Fruit fly (Drosophila melanogaster) whole organism, embryonic: ENCODE measurements around the gene CG5510.
A peak's percentile ranks its signal among the peaks of the same experiment; 100 is the strongest.

Source experiments
- ATbp ChIP-seq: fragments of 200-800 bp; sonication (Bioruptor generic); optimal IDR thresholded peaks from 2 replicates; lab custom pipeline; 2017; ENCODE audit warnings: missing biosample characterization, mild to moderate bottlenecking, missing genetic modification characterization, missing genetic modification reagents
- Blimp-1 ChIP-seq: fragments of 200-800 bp; sonication (Bioruptor generic); optimal IDR thresholded peaks from 3 replicates; lab custom pipeline; 2018; ENCODE audit warnings: missing biosample characterization, missing genetic modification characterization, mild to moderate bottlenecking, moderate library complexity, missing genetic modification reagents
- CG10366 ChIP-seq: fragments of 200-800 bp; sonication (Bioruptor generic); IDR thresholded peaks from 2 replicates; pipeline ENCODE4 v1.3.6; 2022; ENCODE audit warnings: missing biosample characterization, missing genetic modification characterization
- CG10979 ChIP-seq: fragments of 200-800 bp; sonication (Bioruptor generic); optimal IDR thresholded peaks from 2 replicates; lab custom pipeline; 2018; ENCODE audit warnings: missing biosample characterization, mild to moderate bottlenecking, missing genetic modification characterization, moderate library complexity
- CG11696 ChIP-seq: fragments of 200-800 bp; sonication (Bioruptor generic); IDR thresholded peaks from 2 replicates; pipeline ENCODE4 v1.3.6; 2022; ENCODE audit warnings: missing biosample characterization, missing genetic modification characterization
- CG12391 ChIP-seq: fragments of 200-800 bp; sonication (Bioruptor generic); optimal IDR thresholded peaks from 3 replicates; lab custom pipeline; 2018; ENCODE audit warnings: missing biosample characterization, mild to moderate bottlenecking, missing genetic modification characterization, moderate library complexity
- CG15269 ChIP-seq: fragments of 200-800 bp; sonication (Bioruptor generic); optimal IDR thresholded peaks from 2 replicates; lab custom pipeline; 2018; ENCODE audit warnings: missing biosample characterization, mild to moderate bottlenecking, missing genetic modification characterization, moderate library complexity
- CG1602 ChIP-seq: fragments of 200-800 bp; sonication (Bioruptor generic); optimal IDR thresholded peaks from 3 replicates; lab custom pipeline; 2016; ENCODE audit warnings: missing biosample characterization, missing genetic modification characterization
- CG1603 ChIP-seq: fragments of 200-800 bp; sonication (Bioruptor generic); optimal IDR thresholded peaks from 2 replicates; lab custom pipeline; 2019; ENCODE audit warnings: missing biosample characterization, mild to moderate bottlenecking, missing genetic modification characterization, moderate library complexity
- CG17385 ChIP-seq: fragments of 200-800 bp; sonication (Bioruptor generic); optimal IDR thresholded peaks from 3 replicates; lab custom pipeline; 2018; ENCODE audit warnings: missing biosample characterization, mild to moderate bottlenecking, missing genetic modification characterization
- CG17802 ChIP-seq: fragments of 200-800 bp; sonication (Bioruptor generic); optimal IDR thresholded peaks from 2 replicates; lab custom pipeline; 2018; ENCODE audit warnings: missing biosample characterization, mild to moderate bottlenecking, missing genetic modification characterization, moderate library complexity
- CG18262 ChIP-seq: fragments of 200-800 bp; optimal IDR thresholded peaks from 3 replicates; lab custom pipeline; 2019; ENCODE audit warnings: missing biosample characterization, mild to moderate bottlenecking, missing genetic modification characterization, moderate library complexity
- CG2678 ChIP-seq: fragments of 200-800 bp; sonication (Bioruptor generic); optimal IDR thresholded peaks from 3 replicates; lab custom pipeline; 2019; ENCODE audit warnings: missing biosample characterization, mild to moderate bottlenecking, missing genetic modification characterization, moderate library complexity
- CG2712 ChIP-seq: fragments of 200-800 bp; optimal IDR thresholded peaks from 3 replicates; lab custom pipeline; 2019; ENCODE audit warnings: missing biosample characterization, mild to moderate bottlenecking, missing genetic modification characterization, moderate library complexity
- CG30403 ChIP-seq: fragments of 200-800 bp; sonication (Bioruptor generic); optimal IDR thresholded peaks from 3 replicates; lab custom pipeline; 2016; ENCODE audit warnings: missing biosample characterization, missing genetic modification characterization
- CG31365 ChIP-seq: fragments of 200-800 bp; sonication (Bioruptor generic); optimal IDR thresholded peaks from 2 replicates; lab custom pipeline; 2018; ENCODE audit warnings: missing biosample characterization, mild to moderate bottlenecking, missing genetic modification characterization
- CG3407 ChIP-seq: fragments of 200-800 bp; sonication (Bioruptor generic); optimal IDR thresholded peaks from 2 replicates; lab custom pipeline; 2018; ENCODE audit warnings: missing biosample characterization, mild to moderate bottlenecking, missing genetic modification characterization
- CG4424 ChIP-seq: fragments of 200-800 bp; sonication (Bioruptor generic); optimal IDR thresholded peaks from 3 replicates; lab custom pipeline; 2016; ENCODE audit warnings: missing biosample characterization, missing genetic modification characterization
- CG4820 ChIP-seq: fragments of 200-800 bp; sonication (Bioruptor generic); optimal IDR thresholded peaks from 3 replicates; lab custom pipeline; 2016; ENCODE audit warnings: missing biosample characterization, missing genetic modification characterization
- CG8765 ChIP-seq: fragments of 200-800 bp; sonication (Bioruptor generic); IDR thresholded peaks from 2 replicates; pipeline ENCODE4 v1.3.6; 2022; ENCODE audit warnings: missing biosample characterization, missing genetic modification characterization
- CG9609 ChIP-seq: fragments of 200-800 bp; sonication (Bioruptor generic); optimal IDR thresholded peaks from 3 replicates; lab custom pipeline; 2016; ENCODE audit warnings: missing biosample characterization, missing genetic modification characterization
- Dad ChIP-seq: fragments of 200-800 bp; sonication (Bioruptor generic); optimal IDR thresholded peaks from 3 replicates; lab custom pipeline; 2016; ENCODE audit warnings: missing biosample characterization, missing genetic modification characterization
- Drgx ChIP-seq: fragments of 200-800 bp; sonication (Bioruptor generic); IDR thresholded peaks from 2 replicates; pipeline ENCODE4 v1.3.6; 2022; ENCODE audit warnings: missing biosample characterization, missing genetic modification characterization
- Fer2 ChIP-seq: fragments of 200-800 bp; sonication (Bioruptor generic); optimal IDR thresholded peaks from 2 replicates; lab custom pipeline; 2018; ENCODE audit warnings: missing biosample characterization, mild to moderate bottlenecking, missing genetic modification characterization, moderate library complexity
- H15 ChIP-seq: fragments of 200-800 bp; sonication (Bioruptor generic); IDR thresholded peaks from 3 replicates; pipeline ENCODE4 v1.3.6; 2022; ENCODE audit warnings: missing biosample characterization, missing genetic modification characterization
- Pdp1 ChIP-seq, 2 experiments: fragments of 200-800 bp; sonication (Bioruptor generic); optimal IDR thresholded peaks; 3 replicates each; lab custom pipeline; 2016; ENCODE audit warnings: missing biosample characterization in 2 of 2, missing genetic modification characterization in 2 of 2, mild to moderate bottlenecking in 1 of 2, moderate library complexity in 1 of 2
- Ptx1 ChIP-seq: fragments of 200-800 bp; sonication (Bioruptor generic); IDR thresholded peaks from 2 replicates; pipeline ENCODE4 v1.3.6; 2022; ENCODE audit warnings: missing biosample characterization, missing genetic modification characterization
- Rx ChIP-seq: fragments of 200-800 bp; sonication (Bioruptor generic); IDR thresholded peaks from 2 replicates; pipeline ENCODE4 v1.3.6; 2022; ENCODE audit warnings: missing biosample characterization, missing genetic modification characterization
- Sox102F ChIP-seq: fragments of 200-800 bp; sonication (Bioruptor generic); optimal IDR thresholded peaks from 2 replicates; lab custom pipeline; 2018; ENCODE audit warnings: missing biosample characterization, mild to moderate bottlenecking, missing genetic modification characterization, moderate library complexity
- chm ChIP-seq: fragments of 200-800 bp; sonication (Bioruptor generic); IDR thresholded peaks from 2 replicates; pipeline ENCODE4 v1.3.6; 2022; ENCODE audit warnings: missing biosample characterization, missing genetic modification characterization
- ci ChIP-seq: fragments of 200-800 bp; sonication (Bioruptor generic); IDR thresholded peaks from 3 replicates; pipeline ENCODE4 v1.3.6; 2022; ENCODE audit warnings: missing biosample characterization, missing genetic modification characterization
- crol ChIP-seq: fragments of 200-800 bp; sonication (Bioruptor generic); IDR thresholded peaks from 2 replicates; pipeline ENCODE4 v1.3.6; 2022; ENCODE audit warnings: missing biosample characterization, missing genetic modification characterization
- dmrt11E ChIP-seq: fragments of 200-800 bp; sonication (Bioruptor generic); optimal IDR thresholded peaks from 3 replicates; lab custom pipeline; 2018; ENCODE audit warnings: missing biosample characterization, mild to moderate bottlenecking, missing genetic modification characterization, moderate library complexity
- dysf ChIP-seq: fragments of 200-800 bp; sonication (Bioruptor generic); IDR thresholded peaks from 3 replicates; pipeline ENCODE4 v1.3.6; 2022; ENCODE audit warnings: missing biosample characterization, missing genetic modification characterization
- fd96Cb ChIP-seq: fragments of 200-800 bp; sonication (Bioruptor generic); optimal IDR thresholded peaks from 2 replicates; lab custom pipeline; 2018; ENCODE audit warnings: missing biosample characterization, mild to moderate bottlenecking, missing genetic modification characterization, moderate library complexity
- gem ChIP-seq: fragments of 200-800 bp; sonication (Bioruptor generic); optimal IDR thresholded peaks from 2 replicates; lab custom pipeline; 2019; ENCODE audit warnings: missing biosample characterization, mild to moderate bottlenecking, missing genetic modification characterization, moderate library complexity
- gro ChIP-seq: fragments of 200-800 bp; sonication (Bioruptor generic); optimal IDR thresholded peaks from 2 replicates; lab custom pipeline; 2016; ENCODE audit warnings: missing biosample characterization, missing genetic modification characterization
- ken ChIP-seq: fragments of 200-800 bp; sonication (Bioruptor generic); IDR thresholded peaks from 3 replicates; pipeline ENCODE4 v1.3.6; 2022; ENCODE audit warnings: missing biosample characterization, missing genetic modification characterization
- lola ChIP-seq, 3 experiments: fragments of >200 bp in 2 of 3; fragments of 200-800 bp in 1 of 3; sonication (Bioruptor generic) in 1 of 3; optimal IDR thresholded peaks; 2 replicates each; lab custom pipeline; 2017 to 2019; ENCODE audit warnings: missing biosample characterization in 3 of 3, missing genetic modification characterization in 3 of 3, mild to moderate bottlenecking in 1 of 3, moderate library complexity in 1 of 3
- luna ChIP-seq: fragments of 200-800 bp; sonication (Bioruptor generic); optimal IDR thresholded peaks from 2 replicates; lab custom pipeline; 2016; ENCODE audit warnings: missing biosample characterization, missing genetic modification characterization
- nmo ChIP-seq: fragments of 200-800 bp; sonication (Bioruptor generic); optimal IDR thresholded peaks from 2 replicates; lab custom pipeline; 2018; ENCODE audit warnings: missing biosample characterization, mild to moderate bottlenecking, missing genetic modification characterization, moderate library complexity
- nom ChIP-seq: fragments of 200-800 bp; sonication (Bioruptor generic); optimal IDR thresholded peaks from 2 replicates; lab custom pipeline; 2017; ENCODE audit warnings: missing biosample characterization, missing genetic modification characterization, mild to moderate bottlenecking, moderate library complexity, missing genetic modification reagents
- onecut ChIP-seq: fragments of 200-800 bp; sonication (Bioruptor generic); IDR thresholded peaks from 2 replicates; pipeline ENCODE4 v1.3.6; 2022; ENCODE audit warnings: missing biosample characterization, missing genetic modification characterization
- p53 ChIP-seq: fragments of 200-800 bp; sonication (Bioruptor generic); optimal IDR thresholded peaks from 2 replicates; lab custom pipeline; 2016; ENCODE audit warnings: missing biosample characterization, missing genetic modification characterization
- ranshi ChIP-seq: fragments of 200-800 bp; sonication (Bioruptor generic); IDR thresholded peaks from 2 replicates; pipeline ENCODE4 v1.3.6; 2022; ENCODE audit warnings: missing biosample characterization, missing genetic modification characterization
- sens ChIP-seq: fragments of 200-800 bp; sonication (Bioruptor generic); peaks from one replicate; lab custom pipeline; 2016; ENCODE audit warnings: missing biosample characterization, missing genetic modification characterization
- sim ChIP-seq: fragments of 200-800 bp; sonication (Bioruptor generic); IDR thresholded peaks from 2 replicates; pipeline ENCODE4 v1.3.6; 2022; ENCODE audit warnings: missing biosample characterization, missing genetic modification characterization
- stc ChIP-seq: fragments of 200-800 bp; sonication (Bioruptor generic); IDR thresholded peaks from 2 replicates; pipeline ENCODE4 v1.3.6; 2022; ENCODE audit warnings: missing biosample characterization, missing genetic modification characterization
- tgo ChIP-seq: fragments of 200-800 bp; sonication (Bioruptor generic); IDR thresholded peaks from 3 replicates; pipeline ENCODE4 v1.3.6; 2022; ENCODE audit warnings: missing biosample characterization, missing genetic modification characterization
- trh ChIP-seq: fragments of 200-800 bp; sonication (Bioruptor generic); optimal IDR thresholded peaks from 2 replicates; lab custom pipeline; 2016; ENCODE audit warnings: missing biosample characterization, missing genetic modification characterization

Gene CG5510

DNA sequence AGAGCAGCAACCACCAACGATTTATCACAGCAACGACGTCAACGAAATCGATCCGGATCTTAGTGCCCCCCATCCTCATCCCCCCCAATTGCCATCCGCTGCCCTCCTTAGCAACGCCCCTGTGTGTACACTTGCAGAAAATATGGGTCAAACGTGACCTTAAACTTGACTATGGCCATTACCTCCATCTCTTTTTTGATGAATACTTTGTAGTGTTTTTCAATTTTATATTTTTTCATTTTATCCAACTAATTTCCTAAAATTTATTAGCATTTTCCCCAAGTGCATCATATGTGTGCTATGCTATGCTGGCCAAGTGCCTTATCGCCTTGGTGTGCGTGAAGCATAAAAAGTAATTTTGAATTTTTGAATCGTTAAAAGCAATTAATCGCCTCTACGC, 26.4 kb downstream of the CG5510 start (continued):
- TF ChIP-seq sim (GFP tag; lab: Robert Waterston, UW): no peak
- no peak for TF ChIP-seq gro (GFP tag; lab: Kevin White, UChicago)
- no peak for TF ChIP-seq CG31365 (tag; lab: Kevin White, UChicago)
- peak; percentile 63; the same call in 1 of the 3 replicates for TF ChIP-seq ci
- TF ChIP-seq fd96Cb (tag; lab: Kevin White, UChicago): peak; percentile 40
- peak; percentile 26 for TF ChIP-seq ATbp (GFP tag; lab: Kevin White, UChicago)
- TF ChIP-seq ranshi (GFP tag; lab: Robert Waterston, UW): 0 out of 2 replicates have a peak, but pooled peaks have one; percentile 21
- TF ChIP-seq H15 (GFP tag; lab: Robert Waterston, UW): 0 out of 3 replicates have a peak, but pooled peaks have one; percentile 41
- TF ChIP-seq CG8765 (GFP tag; lab: Robert Waterston, UW): no peak
- peak; percentile 58 for TF ChIP-seq CG10979 (tag; lab: Kevin White, UChicago)
- TF ChIP-seq CG11696: no peak
- peak; percentile 21; the same call in 1 of the 2 replicates for TF ChIP-seq CG10366 (GFP tag; lab: Robert Waterston, UW)
- TF ChIP-seq CG9609 (GFP tag; lab: Kevin White, UChicago): peak; percentile 5
- peak; percentile 82 for TF ChIP-seq sens (GFP tag; lab: Kevin White, UChicago)
- peak; percentile 57 for TF ChIP-seq Blimp-1
- TF ChIP-seq CG30403 (GFP tag; lab: Kevin White, UChicago): peak; percentile 11
- peak; percentile 55 for TF ChIP-seq Sox102F
- 0 out of 3 replicates have a peak, but pooled peaks have one; percentile 26 for TF ChIP-seq ken (GFP tag; lab: Robert Waterston, UW)
- TF ChIP-seq CG3407: peak; percentile 3
- TF ChIP-seq CG15269 (tag; lab: Kevin White, UChicago): no peak
- peak; percentile 47 for TF ChIP-seq CG2678 (tag; lab: Kevin White, UChicago)
- TF ChIP-seq CG4820 (GFP tag; lab: Kevin White, UChicago): peak; percentile 37
- peak; percentile 40; the same call in 2 of the 3 replicates for TF ChIP-seq dysf (GFP tag; lab: Robert Waterston, UW)
- peak; percentile 25 for TF ChIP-seq CG1603
- TF ChIP-seq p53 (GFP tag; lab: Kevin White, UChicago): no peak
- TF ChIP-seq luna (GFP tag; lab: Kevin White, UChicago): no peak
- peak; percentile 41; the same call in 1 of the 2 replicates for TF ChIP-seq crol (GFP tag; lab: Robert Waterston, UW)
- TF ChIP-seq tgo (GFP tag; lab: Robert Waterston, UW): peak; percentile 46; the same call in 2 of the 3 replicates
- TF ChIP-seq onecut (GFP tag; lab: Robert Waterston, UW): peak; percentile 5; the same call in 1 of the 2 replicates
- TF ChIP-seq lola (GFP tag; optimal IDR thresholded peaks at IDR 0.05; lab: Kevin White, UChicago): peak in 1 of 3 experiments; percentile 3
- TF ChIP-seq Fer2 (tag; lab: Kevin White, UChicago): no peak
- TF ChIP-seq Dad (GFP tag; lab: Kevin White, UChicago): no peak
- 0 out of 2 replicates have a peak, but pooled peaks have one; percentile 40 for TF ChIP-seq stc (GFP tag; lab: Robert Waterston, UW)
- TF ChIP-seq CG4424: peak; percentile 15
- TF ChIP-seq CG2712 (tag; lab: Kevin White, UChicago): peak; percentile 58
- TF ChIP-seq CG1602 (GFP tag; lab: Kevin White, UChicago): peak; percentile 3
- peak; percentile 23 for TF ChIP-seq dmrt11E (tag; lab: Kevin White, UChicago)
- TF ChIP-seq Rx (GFP tag; lab: Robert Waterston, UW): 0 out of 2 replicates have a peak, but pooled peaks have one; percentile 29
- TF ChIP-seq nmo (GFP tag; lab: Kevin White, UChicago): peak; percentile 40
- no peak for TF ChIP-seq trh (GFP tag; lab: Kevin White, UChicago)
- TF ChIP-seq CG12391: peak; percentile 36
- TF ChIP-seq nom: peak; percentile 81
- TF ChIP-seq gem: peak; percentile 60
- peak; percentile 80 for TF ChIP-seq Drgx (GFP tag; lab: Robert Waterston, UW)
- TF ChIP-seq Ptx1 (GFP tag; lab: Robert Waterston, UW): peak; percentile 51; the same call in 1 of the 2 replicates
- peak; percentile 47 for TF ChIP-seq CG18262 (tag; lab: Kevin White, UChicago)
- no peak for TF ChIP-seq chm (GFP tag; lab: Robert Waterston, UW)
- peak; percentile 0 for TF ChIP-seq CG17385
- peak in 1 of 2 experiments; percentile 6 for TF ChIP-seq Pdp1 (GFP tag; optimal IDR thresholded peaks at IDR 0.05; lab: Kevin White, UChicago)
- peak; percentile 4 for TF ChIP-seq CG17802 (tag; lab: Kevin White, UChicago)
